Fruit fly (Drosophila melanogaster) whole organism, embryonic: Measurements from ENCODE around the gene CG42749.

ENCODE experiments used
- Atf6 ChIP-seq: fragments of 200-800 bp; sonication (Bioruptor generic); IDR thresholded peaks from 2 replicates; pipeline ENCODE4 v1.3.6; 2022; ENCODE audit warnings: missing biosample characterization, missing genetic modification characterization
- CG10209 ChIP-seq: fragments of 200-800 bp; sonication (Bioruptor generic); optimal IDR thresholded peaks from 3 replicates; lab custom pipeline; 2017; ENCODE audit warnings: missing biosample characterization, mild to moderate bottlenecking, missing genetic modification characterization, missing genetic modification reagents
- CG10979 ChIP-seq: fragments of 200-800 bp; sonication (Bioruptor generic); optimal IDR thresholded peaks from 2 replicates; lab custom pipeline; 2018; ENCODE audit warnings: missing biosample characterization, mild to moderate bottlenecking, missing genetic modification characterization, moderate library complexity
- CG11085 ChIP-seq: fragments of 200-800 bp; sonication (Bioruptor generic); IDR thresholded peaks from 2 replicates; pipeline ENCODE4 v1.3.6; 2022; ENCODE audit warnings: missing biosample characterization, missing genetic modification characterization
- CG11695 ChIP-seq: fragments of 200-800 bp; sonication (Bioruptor generic); IDR thresholded peaks from 3 replicates; pipeline ENCODE4 v1.3.6; 2022; ENCODE audit warnings: missing biosample characterization, missing genetic modification characterization
- CG12071 ChIP-seq: fragments of 200-800 bp; sonication (Bioruptor generic); optimal IDR thresholded peaks from 3 replicates; lab custom pipeline; 2018; ENCODE audit warnings: missing biosample characterization, mild to moderate bottlenecking, missing genetic modification characterization
- CG13775 ChIP-seq: fragments of 200-800 bp; sonication (Bioruptor generic); optimal IDR thresholded peaks from 3 replicates; lab custom pipeline; 2017; ENCODE audit warnings: missing biosample characterization, mild to moderate bottlenecking, missing genetic modification characterization
- CG14667 ChIP-seq: fragments of 200-800 bp; sonication (Bioruptor generic); IDR thresholded peaks from 2 replicates; pipeline ENCODE4 v1.3.6; 2022; ENCODE audit warnings: missing biosample characterization, missing genetic modification characterization
- CG15601 ChIP-seq: fragments of 200-800 bp; sonication (Bioruptor generic); optimal IDR thresholded peaks from 3 replicates; lab custom pipeline; 2019; ENCODE audit warnings: missing biosample characterization, mild to moderate bottlenecking, missing genetic modification characterization, moderate library complexity
- CG1603 ChIP-seq: fragments of 200-800 bp; sonication (Bioruptor generic); optimal IDR thresholded peaks from 2 replicates; lab custom pipeline; 2019; ENCODE audit warnings: missing biosample characterization, mild to moderate bottlenecking, missing genetic modification characterization, moderate library complexity
- CG17385 ChIP-seq: fragments of 200-800 bp; sonication (Bioruptor generic); optimal IDR thresholded peaks from 3 replicates; lab custom pipeline; 2018; ENCODE audit warnings: missing biosample characterization, mild to moderate bottlenecking, missing genetic modification characterization
- CG17802 ChIP-seq: fragments of 200-800 bp; sonication (Bioruptor generic); optimal IDR thresholded peaks from 2 replicates; lab custom pipeline; 2018; ENCODE audit warnings: missing biosample characterization, mild to moderate bottlenecking, missing genetic modification characterization, moderate library complexity
- CG18011 ChIP-seq: fragments of 200-800 bp; sonication (Bioruptor generic); optimal IDR thresholded peaks from 2 replicates; lab custom pipeline; 2017; ENCODE audit warnings: missing biosample characterization, missing genetic modification characterization, mild to moderate bottlenecking, moderate library complexity, missing genotype
- CG1832 ChIP-seq: fragments of 200-800 bp; sonication (Bioruptor generic); optimal IDR thresholded peaks from 2 replicates; lab custom pipeline; 2017; ENCODE audit warnings: missing biosample characterization, mild to moderate bottlenecking, missing genetic modification characterization, inconsistent platforms
- CG2199 ChIP-seq: fragments of 200-800 bp; sonication (Bioruptor generic); IDR thresholded peaks from 3 replicates; pipeline ENCODE4 v1.3.6; 2022; ENCODE audit warnings: missing biosample characterization, missing genetic modification characterization
- CG32532 ChIP-seq: fragments of 200-800 bp; sonication (Bioruptor generic); IDR thresholded peaks from 2 replicates; pipeline ENCODE4 v1.3.6; 2022; ENCODE audit warnings: missing biosample characterization, missing genetic modification characterization
- CG3838 ChIP-seq: fragments of 200-800 bp; sonication (Bioruptor generic); optimal IDR thresholded peaks from 3 replicates; lab custom pipeline; 2016; ENCODE audit warnings: missing biosample characterization, missing genetic modification characterization
- CG6765 ChIP-seq: fragments of 200-800 bp; sonication (Bioruptor generic); optimal IDR thresholded peaks from 3 replicates; lab custom pipeline; 2017; ENCODE audit warnings: missing biosample characterization, mild to moderate bottlenecking, missing genetic modification characterization
- CG7839 ChIP-seq: fragments of 200-800 bp; sonication (Bioruptor generic); optimal IDR thresholded peaks from 3 replicates; lab custom pipeline; 2018; ENCODE audit warnings: missing biosample characterization, mild to moderate bottlenecking, missing genetic modification characterization, moderate library complexity
- CG7987 ChIP-seq: fragments of 200-800 bp; sonication (Bioruptor generic); optimal IDR thresholded peaks from 2 replicates; lab custom pipeline; 2018; ENCODE audit warnings: missing biosample characterization, mild to moderate bottlenecking, missing genetic modification characterization, moderate library complexity
- CG8290 ChIP-seq, 3 experiments: fragments of 200-800 bp; sonication (Bioruptor generic); optimal IDR thresholded peaks; 2 replicates each; lab custom pipeline; 2016 to 2019; ENCODE audit warnings: missing biosample characterization in 3 of 3, missing genetic modification characterization in 3 of 3, mild to moderate bottlenecking in 2 of 3, moderate library complexity in 1 of 3
- CG8388 ChIP-seq: fragments of 200-800 bp; sonication (Bioruptor generic); optimal IDR thresholded peaks from 2 replicates; lab custom pipeline; 2019; ENCODE audit warnings: missing biosample characterization, mild to moderate bottlenecking, missing genetic modification characterization, moderate library complexity
- CG9797 ChIP-seq: fragments of 200-800 bp; sonication (Bioruptor generic); optimal IDR thresholded peaks from 3 replicates; lab custom pipeline; 2018; ENCODE audit warnings: missing biosample characterization, mild to moderate bottlenecking, missing genetic modification characterization
- Dbx ChIP-seq: fragments of 200-800 bp; sonication (Bioruptor generic); IDR thresholded peaks from 3 replicates; pipeline ENCODE4 v1.3.6; 2022; ENCODE audit warnings: missing biosample characterization, missing genetic modification characterization
- Doc3 ChIP-seq: fragments of 200-800 bp; sonication (Bioruptor generic); IDR thresholded peaks from 3 replicates; pipeline ENCODE4 v1.3.6; 2022; ENCODE audit warnings: missing biosample characterization, missing genetic modification characterization; ENCODE audit not compliant: partially characterized antibody
- Eip74EF ChIP-seq, 2 experiments: fragments of 200-800 bp in 1 of 2; fragments of >200 bp in 1 of 2; sonication (Bioruptor generic) in 1 of 2; optimal IDR thresholded peaks; 2 replicates each; lab custom pipeline; 2017 to 2019; ENCODE audit warnings: missing biosample characterization in 2 of 2, missing genetic modification characterization in 2 of 2, mild to moderate bottlenecking in 1 of 2, moderate library complexity in 1 of 2
- Ets65A ChIP-seq: fragments of 200-800 bp; sonication (Bioruptor generic); peaks from one replicate; lab custom pipeline; 2016; ENCODE audit warnings: missing biosample characterization, missing genetic modification characterization
- GATAe ChIP-seq: fragments of 200-800 bp; sonication (Bioruptor generic); conservative IDR thresholded peaks from 2 replicates; pipeline ENCODE4 v1.3.6; 2022; ENCODE audit warnings: missing biosample characterization, missing genetic modification characterization
- HHEX ChIP-seq: fragments of 200-800 bp; sonication (Bioruptor generic); optimal IDR thresholded peaks from 3 replicates; lab custom pipeline; 2017; ENCODE audit warnings: missing biosample characterization, mild to moderate bottlenecking, missing genetic modification characterization, missing genetic modification reagents
- HLH54F ChIP-seq: fragments of 200-800 bp; sonication (Bioruptor generic); optimal IDR thresholded peaks from 3 replicates; lab custom pipeline; 2016; ENCODE audit warnings: missing biosample characterization, missing genetic modification characterization
- Hmr ChIP-seq: fragments of 200-800 bp; sonication (Bioruptor generic); optimal IDR thresholded peaks from 3 replicates; lab custom pipeline; 2017; ENCODE audit warnings: mild to moderate bottlenecking, missing biosample characterization, missing genetic modification reagents, missing genetic modification characterization
- Med ChIP-seq: fragments of 200-800 bp; sonication (Bioruptor generic); peaks from one replicate; lab custom pipeline; 2016; ENCODE audit warnings: missing biosample characterization, missing genetic modification characterization, mild to moderate bottlenecking, inconsistent platforms, moderate library complexity
- Myb ChIP-seq: fragments of 200-800 bp; sonication (Bioruptor generic); optimal IDR thresholded peaks from 2 replicates; lab custom pipeline; 2016; ENCODE audit warnings: missing biosample characterization, missing genetic modification characterization
- Optix ChIP-seq: fragments of 200-800 bp; sonication (Bioruptor generic); IDR thresholded peaks from 3 replicates; pipeline ENCODE4 v1.3.6; 2022; ENCODE audit warnings: missing biosample characterization, missing genetic modification characterization
- Rfx ChIP-seq: fragments of 200-800 bp; sonication (Bioruptor generic); IDR thresholded peaks from 2 replicates; pipeline ENCODE4 v1.3.6; 2022; ENCODE audit warnings: missing biosample characterization, missing genetic modification characterization
- abd-A ChIP-seq: fragments of 200-800 bp; sonication (Bioruptor generic); optimal IDR thresholded peaks from 3 replicates; lab custom pipeline; 2019; ENCODE audit warnings: missing biosample characterization, mild to moderate bottlenecking, missing genetic modification characterization, moderate library complexity
- crol ChIP-seq: fragments of 200-800 bp; sonication (Bioruptor generic); IDR thresholded peaks from 2 replicates; pipeline ENCODE4 v1.3.6; 2022; ENCODE audit warnings: missing biosample characterization, missing genetic modification characterization
- dysf ChIP-seq: fragments of 200-800 bp; sonication (Bioruptor generic); IDR thresholded peaks from 3 replicates; pipeline ENCODE4 v1.3.6; 2022; ENCODE audit warnings: missing biosample characterization, missing genetic modification characterization
- fd102C ChIP-seq: fragments of 200-800 bp; sonication (Bioruptor generic); optimal IDR thresholded peaks from 2 replicates; lab custom pipeline; 2018; ENCODE audit warnings: missing biosample characterization, mild to moderate bottlenecking, missing genetic modification characterization, moderate library complexity
- gce ChIP-seq: fragments of 200-800 bp; sonication (Bioruptor generic); IDR thresholded peaks from 3 replicates; pipeline ENCODE4 v1.3.6; 2022; ENCODE audit warnings: missing biosample characterization, missing genetic modification characterization
- grn ChIP-seq: fragments of 200-800 bp; sonication (Bioruptor generic); optimal IDR thresholded peaks from 3 replicates; lab custom pipeline; 2017; ENCODE audit warnings: missing biosample characterization, missing genetic modification characterization
- ken ChIP-seq: fragments of 200-800 bp; sonication (Bioruptor generic); IDR thresholded peaks from 3 replicates; pipeline ENCODE4 v1.3.6; 2022; ENCODE audit warnings: missing biosample characterization, missing genetic modification characterization
- onecut ChIP-seq: fragments of 200-800 bp; sonication (Bioruptor generic); IDR thresholded peaks from 2 replicates; pipeline ENCODE4 v1.3.6; 2022; ENCODE audit warnings: missing biosample characterization, missing genetic modification characterization
- ro ChIP-seq: fragments of 200-800 bp; sonication (Bioruptor generic); IDR thresholded peaks from 2 replicates; pipeline ENCODE4 v1.3.6; 2022; ENCODE audit warnings: missing biosample characterization, missing genetic modification characterization
- scrt ChIP-seq: fragments of 200-800 bp; sonication (Bioruptor generic); optimal IDR thresholded peaks from 2 replicates; lab custom pipeline; 2018; ENCODE audit warnings: missing biosample characterization, mild to moderate bottlenecking, missing genetic modification characterization, moderate library complexity
- sqz ChIP-seq: fragments of 200-800 bp; sonication (Bioruptor generic); optimal IDR thresholded peaks from 3 replicates; lab custom pipeline; 2018; ENCODE audit warnings: missing biosample characterization, mild to moderate bottlenecking, missing genetic modification characterization
- stwl ChIP-seq: fragments of 200-800 bp; sonication (Bioruptor generic); optimal IDR thresholded peaks from 3 replicates; lab custom pipeline; 2018; ENCODE audit warnings: missing biosample characterization, mild to moderate bottlenecking, missing genetic modification characterization, moderate library complexity
- vfl ChIP-seq: fragments of 200-800 bp; sonication (Bioruptor generic); optimal IDR thresholded peaks from 2 replicates; lab custom pipeline; 2016; ENCODE audit warnings: missing biosample characterization, missing genetic modification characterization
- yki ChIP-seq: fragments of >200 bp; optimal IDR thresholded peaks from 3 replicates; lab custom pipeline; 2018

The CG42749 gene

dm6 chrX:5339970-5340369, 44.1 kb downstream of the CG42749 start, which contains the start of gene SK (continued):
- TF ChIP-seq CG9797 (no peak), abd-A (tag; lab: Kevin White, UChicago) (peak; percentile 31), GATAe (GFP tag; lab: Robert Waterston, UW) (no peak), CG8388 (no peak), CG17385 (peak; percentile 84), CG18011 (no peak), CG2199 (GFP tag; lab: Robert Waterston, UW) (no peak), scrt (GFP tag; lab: Kevin White, UChicago) (peak; percentile 4), CG10209 (GFP tag; lab: Kevin White, UChicago) (peak; percentile 71), ro (GFP tag; lab: Robert Waterston, UW) (no peak), CG11695 (no peak), CG13775 (GFP tag; lab: Kevin White, UChicago) (no peak), Hmr (GFP tag; lab: Kevin White, UChicago) (peak; percentile 2), yki (lab: Kevin White, UChicago) (peak; percentile 27), CG1832 (no peak), CG3838 (GFP tag; lab: Kevin White, UChicago) (no peak), CG7839 (tag; lab: Kevin White, UChicago) (no peak), CG1603 (no peak), Doc3 (GFP tag; lab: Robert Waterston, UW) (no peak), HHEX (no peak), dysf (GFP tag; lab: Robert Waterston, UW) (no peak), onecut (peak; percentile 30), fd102C (GFP tag; lab: Kevin White, UChicago) (no peak), CG17802 (tag; lab: Kevin White, UChicago) (no peak), CG11085 (GFP tag; lab: Robert Waterston, UW) (no peak), Rfx (no peak), Atf6 (GFP tag; lab: Robert Waterston, UW) (no peak), vfl (GFP tag; lab: Kevin White, UChicago) (no peak), CG10979 (tag; lab: Kevin White, UChicago) (no peak), CG6765 (GFP tag; lab: Kevin White, UChicago) (no peak), Eip74EF (GFP tag; optimal IDR thresholded peaks at IDR 0.05; lab: Kevin White, UChicago) (no peak), Ets65A (GFP tag; lab: Kevin White, UChicago) (no peak), CG14667 (GFP tag; lab: Robert Waterston, UW) (no peak), gce (GFP tag; lab: Robert Waterston, UW) (no peak), stwl (no peak), CG32532 (peak; percentile 48; the same call in 1 of the 2 replicates), CG15601 (no peak), grn (no peak), HLH54F (GFP tag; lab: Kevin White, UChicago) (no peak), crol (GFP tag; lab: Robert Waterston, UW) (peak; percentile 80), ken (peak; percentile 57; the same call in 2 of the 3 replicates), CG12071 (GFP tag; lab: Kevin White, UChicago) (peak; percentile 4), sqz (GFP tag; lab: Kevin White, UChicago) (peak; percentile 31), Optix (GFP tag; lab: Robert Waterston, UW) (no peak), Dbx (0 out of 3 replicates have a peak, but pooled peaks have one; percentile 22), CG8290 (GFP tag; optimal IDR thresholded peaks at IDR 0.05; lab: Kevin White, UChicago) (no peak), CG8290 (tag; optimal IDR thresholded peaks at IDR 0.05; lab: Kevin White, UChicago) (peak in 1 of 2 experiments; percentile 41), Med (GFP tag; lab: Kevin White, UChicago) (peak; percentile 67), CG7987 (GFP tag; lab: Kevin White, UChicago) (no peak), Myb (GFP tag; lab: Kevin White, UChicago) (no peak)
- TF ChIP-seq, all 482 proteins: peak for 40
